Worm (Caenorhabditis elegans): ENCODE data around the gene T25D1.3.

The T25D1.3 gene

ce11 chrX:16548290-16548689, 42.8 kb downstream of the T25D1.3 start:
- TF ChIP-seq unc-62 (GFP tag; optimal IDR thresholded peaks at IDR 0.05) = no peak

- no peak for TF ChIP-seq unc-62 (GFP tag; optimal IDR thresholded peaks at IDR 0.05)
Observed at ce11 chrX:16550551-16550950, 45.1 kb downstream of the T25D1.3 start.

- no peak for TF ChIP-seq unc-62 (GFP tag; optimal IDR thresholded peaks at IDR 0.05)
Observed at ce11 chrX:16551318-16551717, 45.9 kb downstream of the T25D1.3 start.

- TF ChIP-seq unc-62 (GFP tag; optimal IDR thresholded peaks at IDR 0.05) = no peak
Observed at ce11 chrX:16553845-16554426, 48.5 kb downstream of the T25D1.3 start, which contains the start of gene K08B5.2. TSS of gene K08B5.2 (minus strand) at chrX:16553887.

ce11 chrX:16555726-16556125, 50.3 kb downstream of the T25D1.3 start:
- no peak for TF ChIP-seq unc-62 (GFP tag; optimal IDR thresholded peaks at IDR 0.05)

ce11 chrX:16558117-16558516, 52.7 kb downstream of the T25D1.3 start, which contains the start of gene K08B5.1:
TSS of gene K08B5.1 (plus strand) at chrX:16558434.
- TF ChIP-seq unc-62 (GFP tag; optimal IDR thresholded peaks at IDR 0.05) = no peak

- no peak for TF ChIP-seq unc-62 (GFP tag; optimal IDR thresholded peaks at IDR 0.05)
Observed at ce11 chrX:16558776-16559175, 53.3 kb downstream of the T25D1.3 start.

ce11 chrX:16559387-16559786, 53.9 kb downstream of the T25D1.3 start:
- TF ChIP-seq unc-62 (GFP tag; optimal IDR thresholded peaks at IDR 0.05) = no peak

- TF ChIP-seq unc-62 (GFP tag; optimal IDR thresholded peaks at IDR 0.05) = no peak
Observed at ce11 chrX:16560895-16561294, 55.4 kb downstream of the T25D1.3 start.

Measured in whole organism, dauer.